Fruit fly (Drosophila melanogaster) whole organism, embryonic: ENCODE results near the gene CG10274.

ENCODE experiments used
- Bteb2 ChIP-seq: fragments of 200-800 bp; sonication (Bioruptor generic); optimal IDR thresholded peaks from 2 replicates; lab custom pipeline; 2016; ENCODE audit warnings: missing biosample characterization, missing genetic modification characterization
- C15 ChIP-seq: fragments of 200-800 bp; sonication (Bioruptor generic); IDR thresholded peaks from 3 replicates; pipeline ENCODE4 v1.3.6; 2022; ENCODE audit warnings: missing biosample characterization, missing genetic modification characterization
- CG10209 ChIP-seq: fragments of 200-800 bp; sonication (Bioruptor generic); optimal IDR thresholded peaks from 3 replicates; lab custom pipeline; 2017; ENCODE audit warnings: missing biosample characterization, mild to moderate bottlenecking, missing genetic modification characterization, missing genetic modification reagents
- CG10565 ChIP-seq: fragments of 200-800 bp; sonication (Bioruptor generic); optimal IDR thresholded peaks from 3 replicates; lab custom pipeline; 2016; ENCODE audit warnings: missing biosample characterization, mild to moderate bottlenecking, missing genetic modification characterization
- CG11085 ChIP-seq: fragments of 200-800 bp; sonication (Bioruptor generic); IDR thresholded peaks from 2 replicates; pipeline ENCODE4 v1.3.6; 2022; ENCODE audit warnings: missing biosample characterization, missing genetic modification characterization
- CG13296 ChIP-seq: fragments of 200-800 bp; sonication (Bioruptor generic); optimal IDR thresholded peaks from 3 replicates; lab custom pipeline; 2018; ENCODE audit warnings: missing biosample characterization, mild to moderate bottlenecking, missing genetic modification characterization
- CG17612 ChIP-seq: fragments of 200-800 bp; sonication (Bioruptor generic); IDR thresholded peaks from 2 replicates; pipeline ENCODE4 v1.3.6; 2022; ENCODE audit warnings: missing biosample characterization, missing genetic modification characterization
- CG18476 ChIP-seq: fragments of 200-800 bp; sonication (Bioruptor generic); optimal IDR thresholded peaks from 2 replicates; lab custom pipeline; 2016; ENCODE audit warnings: missing biosample characterization, mild to moderate bottlenecking, missing genetic modification characterization
- CG2129 ChIP-seq: fragments of 200-800 bp; sonication (Bioruptor generic); IDR thresholded peaks from 2 replicates; pipeline ENCODE4 v1.3.6; 2022; ENCODE audit warnings: missing biosample characterization, missing genetic modification characterization; ENCODE audit not compliant: partially characterized antibody
- CG31441 ChIP-seq: fragments of 200-800 bp; sonication (Bioruptor generic); IDR thresholded peaks from 2 replicates; pipeline ENCODE4 v1.3.6; 2022; ENCODE audit warnings: missing biosample characterization, missing genetic modification characterization
- CG33213 ChIP-seq: fragments of 200-800 bp; sonication (Bioruptor generic); optimal IDR thresholded peaks from 3 replicates; lab custom pipeline; 2016; ENCODE audit warnings: missing biosample characterization, missing genetic modification characterization
- CG34224 ChIP-seq: fragments of 200-800 bp; sonication (Bioruptor generic); IDR thresholded peaks from 3 replicates; pipeline ENCODE4 v1.3.6; 2022; ENCODE audit warnings: missing biosample characterization, missing genetic modification characterization; ENCODE audit not compliant: partially characterized antibody
- CG3847 ChIP-seq: fragments of 200-800 bp; sonication (Bioruptor generic); IDR thresholded peaks from 2 replicates; pipeline ENCODE4 v1.3.6; 2022; ENCODE audit warnings: missing biosample characterization, missing genetic modification characterization
- CG42726 ChIP-seq: fragments of 200-800 bp; sonication (Bioruptor generic); IDR thresholded peaks from 2 replicates; pipeline ENCODE4 v1.3.6; 2022; ENCODE audit warnings: missing biosample characterization, missing genetic modification characterization; ENCODE audit not compliant: partially characterized antibody
- CG6689 ChIP-seq: fragments of 200-800 bp; sonication (Bioruptor generic); IDR thresholded peaks from 2 replicates; pipeline ENCODE4 v1.3.6; 2022; ENCODE audit warnings: missing biosample characterization, missing genetic modification characterization
- CG6813 ChIP-seq: fragments of 200-800 bp; sonication (Bioruptor generic); optimal IDR thresholded peaks from 2 replicates; lab custom pipeline; 2017; ENCODE audit warnings: missing biosample characterization, missing genetic modification characterization, mild to moderate bottlenecking, moderate library complexity, missing genetic modification reagents
- CG7839 ChIP-seq: fragments of 200-800 bp; sonication (Bioruptor generic); optimal IDR thresholded peaks from 3 replicates; lab custom pipeline; 2018; ENCODE audit warnings: missing biosample characterization, mild to moderate bottlenecking, missing genetic modification characterization, moderate library complexity
- Camta ChIP-seq: fragments of 200-800 bp; sonication (Bioruptor generic); optimal IDR thresholded peaks from 2 replicates; lab custom pipeline; 2016; ENCODE audit warnings: missing biosample characterization, missing genetic modification characterization
- Gsc ChIP-seq: fragments of 200-800 bp; sonication (Bioruptor generic); IDR thresholded peaks from 2 replicates; pipeline ENCODE4 v1.3.6; 2022; ENCODE audit warnings: missing biosample characterization, missing genetic modification characterization
- H2.0 ChIP-seq: fragments of 200-800 bp; sonication (Bioruptor generic); IDR thresholded peaks from 2 replicates; pipeline ENCODE4 v1.3.6; 2022; ENCODE audit warnings: missing biosample characterization, missing genetic modification characterization
- HmgZ ChIP-seq: fragments of 200-800 bp; sonication (Bioruptor generic); optimal IDR thresholded peaks from 2 replicates; lab custom pipeline; 2018; ENCODE audit warnings: missing biosample characterization, mild to moderate bottlenecking, missing genetic modification characterization
- Hr78 ChIP-seq, 2 experiments: fragments of 200-800 bp in 1 of 2; fragments of >200 bp in 1 of 2; sonication (Bioruptor generic) in 1 of 2; optimal IDR thresholded peaks; 2 replicates each; lab custom pipeline; 2017 to 2019; ENCODE audit warnings: missing biosample characterization in 2 of 2, missing genetic modification characterization in 2 of 2, mild to moderate bottlenecking in 1 of 2, moderate library complexity in 1 of 2
- Hsf ChIP-seq: fragments of 200-800 bp; sonication (Bioruptor generic); optimal IDR thresholded peaks from 3 replicates; lab custom pipeline; 2016; ENCODE audit warnings: missing biosample characterization, missing genetic modification characterization
- Meics ChIP-seq: fragments of 200-800 bp; sonication (Bioruptor generic); optimal IDR thresholded peaks from 2 replicates; lab custom pipeline; 2017; ENCODE audit warnings: missing biosample characterization, mild to moderate bottlenecking, missing genetic modification characterization
- Oaz ChIP-seq: fragments of 200-800 bp; sonication (Bioruptor generic); IDR thresholded peaks from 2 replicates; pipeline ENCODE4 v1.3.6; 2022; ENCODE audit warnings: missing biosample characterization, missing genetic modification characterization
- Opbp ChIP-seq: fragments of 200-800 bp; sonication (Bioruptor generic); IDR thresholded peaks from 3 replicates; pipeline ENCODE4 v1.3.6; 2022; ENCODE audit warnings: missing biosample characterization, missing genetic modification characterization; ENCODE audit not compliant: partially characterized antibody
- Sox102F ChIP-seq: fragments of 200-800 bp; sonication (Bioruptor generic); optimal IDR thresholded peaks from 2 replicates; lab custom pipeline; 2018; ENCODE audit warnings: missing biosample characterization, mild to moderate bottlenecking, missing genetic modification characterization, moderate library complexity
- Stat92E ChIP-seq, 3 experiments: fragments of >200 bp in 2 of 3; fragments of 200-800 bp in 1 of 3; sonication (Bioruptor generic) in 1 of 3; optimal IDR thresholded peaks; 2 replicates each; lab custom pipeline; 2017 to 2019; ENCODE audit warnings: missing biosample characterization in 3 of 3, missing genetic modification characterization in 3 of 3, mild to moderate bottlenecking in 1 of 3, moderate library complexity in 1 of 3
- ap ChIP-seq: fragments of 200-800 bp; sonication (Bioruptor generic); IDR thresholded peaks from 2 replicates; pipeline ENCODE4 v1.3.6; 2022; ENCODE audit warnings: missing biosample characterization, missing genetic modification characterization
- az2 ChIP-seq: fragments of 200-800 bp; sonication (Bioruptor generic); optimal IDR thresholded peaks from 3 replicates; lab custom pipeline; 2016; ENCODE audit warnings: missing biosample characterization, missing genetic modification characterization
- chif ChIP-seq, 2 experiments: fragments of 200-800 bp; sonication (Bioruptor generic); optimal IDR thresholded peaks; 3 replicates each; lab custom pipeline; 2016; ENCODE audit warnings: missing biosample characterization in 2 of 2, missing genetic modification characterization in 2 of 2
- dati ChIP-seq: fragments of 200-800 bp; sonication (Bioruptor generic); IDR thresholded peaks from 2 replicates; pipeline ENCODE4 v1.3.6; 2022; ENCODE audit warnings: missing biosample characterization, missing genetic modification characterization
- dysf ChIP-seq: fragments of 200-800 bp; sonication (Bioruptor generic); IDR thresholded peaks from 3 replicates; pipeline ENCODE4 v1.3.6; 2022; ENCODE audit warnings: missing biosample characterization, missing genetic modification characterization
- ems ChIP-seq: fragments of 200-800 bp; sonication (Bioruptor generic); optimal IDR thresholded peaks from 3 replicates; lab custom pipeline; 2016; ENCODE audit warnings: missing biosample characterization, missing genetic modification characterization
- gfzf ChIP-seq: fragments of 200-800 bp; sonication (Bioruptor generic); optimal IDR thresholded peaks from 2 replicates; lab custom pipeline; 2016; ENCODE audit warnings: missing biosample characterization, mild to moderate bottlenecking, missing genetic modification characterization, moderate library complexity
- insv ChIP-seq, 2 experiments: fragments of 200-800 bp; sonication (Bioruptor generic); optimal IDR thresholded peaks; 3 replicates each; lab custom pipeline; 2016 to 2018; ENCODE audit warnings: missing biosample characterization in 2 of 2, missing genetic modification characterization in 2 of 2
- lab ChIP-seq: fragments of 200-800 bp; sonication (Bioruptor generic); optimal IDR thresholded peaks from 3 replicates; lab custom pipeline; 2017; ENCODE audit warnings: missing biosample characterization, missing genetic modification characterization, mild to moderate bottlenecking, moderate library complexity, missing genetic modification reagents
- mirr ChIP-seq: fragments of 200-800 bp; sonication (Bioruptor generic); optimal IDR thresholded peaks from 3 replicates; lab custom pipeline; 2018; ENCODE audit warnings: missing biosample characterization, mild to moderate bottlenecking, missing genetic modification characterization
- peb ChIP-seq: fragments of 200-800 bp; sonication (Bioruptor generic); IDR thresholded peaks from 2 replicates; pipeline ENCODE4 v1.3.6; 2022; ENCODE audit warnings: missing biosample characterization, missing genetic modification characterization
- sc ChIP-seq, 3 experiments: fragments of >200 bp in 2 of 3; fragments of 200-800 bp in 1 of 3; sonication (Bioruptor generic) in 1 of 3; optimal IDR thresholded peaks; 2 replicates in 2 of 3; 3 replicates in 1 of 3; lab custom pipeline; 2017; ENCODE audit warnings: mild to moderate bottlenecking in 1 of 3, missing biosample characterization in 1 of 3, missing genetic modification characterization in 1 of 3, missing genetic modification reagents in 1 of 3
- schlank ChIP-seq: fragments of 200-800 bp; sonication (Bioruptor generic); optimal IDR thresholded peaks from 2 replicates; lab custom pipeline; 2018; ENCODE audit warnings: missing biosample characterization, mild to moderate bottlenecking, missing genetic modification characterization
- sens ChIP-seq: fragments of 200-800 bp; sonication (Bioruptor generic); peaks from one replicate; lab custom pipeline; 2016; ENCODE audit warnings: missing biosample characterization, missing genetic modification characterization
- slbo ChIP-seq: fragments of 200-800 bp; sonication (Bioruptor generic); IDR thresholded peaks from 2 replicates; pipeline ENCODE4 v1.3.6; 2022; ENCODE audit warnings: missing biosample characterization, missing genetic modification characterization
- so ChIP-seq: fragments of 200-800 bp; sonication (Bioruptor generic); IDR thresholded peaks from 3 replicates; pipeline ENCODE4 v1.3.6; 2022; ENCODE audit warnings: missing biosample characterization, missing genetic modification characterization
- stwl ChIP-seq: fragments of 200-800 bp; sonication (Bioruptor generic); optimal IDR thresholded peaks from 3 replicates; lab custom pipeline; 2018; ENCODE audit warnings: missing biosample characterization, mild to moderate bottlenecking, missing genetic modification characterization, moderate library complexity
- tna ChIP-seq: fragments of 200-800 bp; sonication (Bioruptor generic); IDR thresholded peaks from 2 replicates; pipeline ENCODE4 v1.3.6; 2022; ENCODE audit warnings: missing biosample characterization, missing genetic modification characterization; ENCODE audit not compliant: partially characterized antibody
- vfl ChIP-seq: fragments of 200-800 bp; sonication (Bioruptor generic); optimal IDR thresholded peaks from 2 replicates; lab custom pipeline; 2016; ENCODE audit warnings: missing biosample characterization, missing genetic modification characterization

Gene CG10274

DNA sequence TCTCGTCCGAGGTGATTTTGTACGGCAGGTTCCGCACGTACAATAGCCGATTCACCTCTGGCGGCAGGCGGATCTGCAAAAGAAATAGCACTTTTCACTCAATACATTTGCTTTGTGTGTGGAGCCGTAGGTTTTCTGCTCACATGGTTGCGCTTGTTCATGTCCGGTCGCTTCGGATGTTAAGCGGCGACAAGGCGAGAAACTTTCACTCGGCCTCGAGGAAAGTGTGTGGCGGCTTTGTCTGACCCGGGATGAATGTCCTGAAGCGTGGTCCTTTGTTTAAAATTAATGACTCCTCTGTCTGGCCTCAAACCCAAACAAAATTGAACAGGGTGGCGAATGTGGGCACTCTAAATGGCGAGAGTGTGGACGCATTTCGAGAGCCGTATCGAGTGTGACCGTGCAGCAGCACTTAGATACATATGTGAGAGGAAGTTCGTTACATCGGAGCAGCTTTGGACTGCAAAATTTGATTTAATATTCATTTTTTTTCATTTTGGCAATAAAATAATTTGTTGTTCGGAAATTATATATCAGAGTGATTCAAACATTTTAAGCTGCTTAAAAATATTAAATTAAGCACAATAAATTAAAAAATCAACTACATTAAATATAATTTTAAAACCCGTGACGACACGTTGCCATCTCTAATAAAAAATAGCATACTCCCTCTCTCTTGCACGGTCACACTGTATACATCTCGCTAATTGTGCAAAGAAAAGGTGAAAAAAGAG is 11.4 kb upstream of the CG10274 start, which contains the start of the genes Sf3b6 and Tnpo (continued):
- TF ChIP-seq gfzf (GFP tag; lab: Kevin White, UChicago), result peak; percentile 79
- peak; percentile 36 for TF ChIP-seq CG34224 (GFP tag; lab: Robert Waterston, UW)
- TF ChIP-seq so (GFP tag; lab: Robert Waterston, UW), result peak; percentile 73; the same call in 2 of the 3 replicates
- peak; percentile 85 for TF ChIP-seq Meics (GFP tag; lab: Kevin White, UChicago)
- TF ChIP-seq dysf (GFP tag; lab: Robert Waterston, UW), result peak; percentile 89
- no peak for TF ChIP-seq Sox102F (GFP tag; lab: Kevin White, UChicago)
- TF ChIP-seq Bteb2, result peak; percentile 75
- 0 out of 2 replicates have a peak, but pooled peaks have one; percentile 31 for TF ChIP-seq CG42726 (GFP tag; lab: Robert Waterston, UW)
- no peak for TF ChIP-seq CG10565
- TF ChIP-seq Oaz, result peak; percentile 63; the same call in 1 of the 2 replicates
- no peak for TF ChIP-seq Opbp (GFP tag; lab: Robert Waterston, UW)
- peak in 1 of 3 experiments; percentile 32 for TF ChIP-seq Stat92E (GFP tag; optimal IDR thresholded peaks at IDR 0.05; lab: Kevin White, UChicago)
- peak; percentile 86 for TF ChIP-seq CG10209 (GFP tag; lab: Kevin White, UChicago)
- no peak for TF ChIP-seq sc (optimal IDR thresholded peaks at IDR 0.05; lab: Kevin White, UChicago)
- no peak for TF ChIP-seq sc (GFP tag; optimal IDR thresholded peaks at IDR 0.05; lab: Kevin White, UChicago)
- no peak; the same call in 1 of the 2 replicates for TF ChIP-seq Gsc (GFP tag; lab: Robert Waterston, UW)
- TF ChIP-seq CG18476 (GFP tag; lab: Kevin White, UChicago), result peak; percentile 67
- TF ChIP-seq C15, result peak; percentile 13; the same call in 1 of the 3 replicates
- peak; percentile 39 for TF ChIP-seq CG33213 (GFP tag; lab: Kevin White, UChicago)
- TF ChIP-seq insv (GFP tag; optimal IDR thresholded peaks at IDR 0.05; lab: Kevin White, UChicago), result peak in 1 of 2 experiments; percentile 52
- TF ChIP-seq lab (GFP tag; lab: Kevin White, UChicago), result no peak
- peak; percentile 47 for TF ChIP-seq stwl
- TF ChIP-seq Camta (GFP tag; lab: Kevin White, UChicago), result peak; percentile 69
- no peak for TF ChIP-seq tna
- TF ChIP-seq Hsf (GFP tag; lab: Kevin White, UChicago), result peak; percentile 84
- TF ChIP-seq sens, result no peak
- peak; percentile 66; the same call in 1 of the 2 replicates for TF ChIP-seq H2.0
- TF ChIP-seq CG6813 (GFP tag; lab: Kevin White, UChicago), result no peak
- TF ChIP-seq CG11085 (GFP tag; lab: Robert Waterston, UW), result peak; percentile 63
- 0 out of 2 replicates have a peak, but pooled peaks have one; percentile 58 for TF ChIP-seq ap (GFP tag; lab: Robert Waterston, UW)
- TF ChIP-seq CG6689 (GFP tag; lab: Robert Waterston, UW), result peak; percentile 91
- peak; percentile 66 for TF ChIP-seq HmgZ
- TF ChIP-seq Hr78 (GFP tag; optimal IDR thresholded peaks at IDR 0.05; lab: Kevin White, UChicago), result no peak
- TF ChIP-seq chif (GFP tag; optimal IDR thresholded peaks at IDR 0.05; lab: Kevin White, UChicago), result peak; percentile 49 to 74
- peak; percentile 92 for TF ChIP-seq slbo (GFP tag; lab: Robert Waterston, UW)
- TF ChIP-seq mirr (GFP tag; lab: Kevin White, UChicago), result no peak
- peak; percentile 52 for TF ChIP-seq CG2129 (GFP tag; lab: Robert Waterston, UW)
- TF ChIP-seq CG7839 (tag; lab: Kevin White, UChicago), result no peak
- TF ChIP-seq CG3847 (GFP tag; lab: Robert Waterston, UW), result peak; percentile 90
- TF ChIP-seq az2, result peak; percentile 85
- TF ChIP-seq CG17612, result no peak
- no peak for TF ChIP-seq dati (GFP tag; lab: Robert Waterston, UW)
- peak; percentile 65 for TF ChIP-seq vfl (GFP tag; lab: Kevin White, UChicago)
- peak; percentile 75 for TF ChIP-seq CG13296 (GFP tag; lab: Kevin White, UChicago)
- TF ChIP-seq CG31441 (GFP tag; lab: Robert Waterston, UW), result no peak
- peak; percentile 63 for TF ChIP-seq ems (GFP tag; lab: Kevin White, UChicago)
- TF ChIP-seq schlank (tag; lab: Kevin White, UChicago), result peak; percentile 35
- peak; percentile 70 for TF ChIP-seq peb (GFP tag; lab: Robert Waterston, UW)
